Fruit fly (Drosophila melanogaster): ENCODE measurements around the gene CG43249.

Gene CG43249

DNA sequence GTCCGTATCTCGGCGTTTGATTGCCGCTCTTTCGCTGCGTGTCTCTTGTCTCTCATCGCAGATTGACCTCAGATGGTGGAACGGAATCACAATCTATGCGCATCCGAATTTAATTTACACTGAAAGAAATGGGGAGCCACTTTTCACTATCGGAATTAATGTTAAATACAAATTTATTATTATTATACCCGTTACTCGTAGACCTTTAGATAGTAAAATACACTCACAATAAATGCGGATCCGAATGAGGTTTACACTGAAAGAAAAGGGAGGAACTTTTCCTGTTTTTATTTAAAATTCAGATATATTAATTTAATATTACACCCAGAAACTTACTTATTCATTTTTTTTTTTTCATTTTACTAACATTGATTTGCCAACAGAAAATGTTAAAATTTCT, 15.0 kb upstream of the CG43249 start (continued):
- TF ChIP-seq Eip78C (GFP tag) (peak; percentile 73), Sox102F (GFP tag; optimal IDR thresholded peaks at IDR 0.05) (no peak), OdsH (GFP tag; optimal IDR thresholded peaks at IDR 0.05) (peak; percentile 26), CG11762 (GFP tag; optimal IDR thresholded peaks at IDR 0.05; ENCODE audit: insufficient read depth) (peak; percentile 15), fd59A (GFP tag; optimal IDR thresholded peaks at IDR 0.05) (no peak), CG10669 (GFP tag; optimal IDR thresholded peaks at IDR 0.05) (peak; percentile 4), fkh (GFP tag; optimal IDR thresholded peaks at IDR 0.05) (no peak), vri (GFP tag; optimal IDR thresholded peaks at IDR 0.05) (no peak), Smox (GFP tag; optimal IDR thresholded peaks at IDR 0.05) (no peak), topi (GFP tag; optimal IDR thresholded peaks at IDR 0.05) (no peak), Lpt (GFP tag; optimal IDR thresholded peaks at IDR 0.05) (no peak), dsx (GFP tag; optimal IDR thresholded peaks at IDR 0.05; ENCODE audit: poor library complexity, severe bottlenecking) (no peak), CG8119 (GFP tag; IDR thresholded peaks at IDR 0.05) (peak; percentile 46; the same call in 1 of the 3 replicates), esn (GFP tag; optimal IDR thresholded peaks at IDR 0.05) (no peak), CG6163 (GFP tag; IDR thresholded peaks at IDR 0.05) (0 out of 3 replicates have a peak, but pooled peaks have one; percentile 45), CG31627 (GFP tag; optimal IDR thresholded peaks at IDR 0.05) (no peak), Ets96B (tag; optimal IDR thresholded peaks at IDR 0.05) (peak; percentile 14)

DNA sequence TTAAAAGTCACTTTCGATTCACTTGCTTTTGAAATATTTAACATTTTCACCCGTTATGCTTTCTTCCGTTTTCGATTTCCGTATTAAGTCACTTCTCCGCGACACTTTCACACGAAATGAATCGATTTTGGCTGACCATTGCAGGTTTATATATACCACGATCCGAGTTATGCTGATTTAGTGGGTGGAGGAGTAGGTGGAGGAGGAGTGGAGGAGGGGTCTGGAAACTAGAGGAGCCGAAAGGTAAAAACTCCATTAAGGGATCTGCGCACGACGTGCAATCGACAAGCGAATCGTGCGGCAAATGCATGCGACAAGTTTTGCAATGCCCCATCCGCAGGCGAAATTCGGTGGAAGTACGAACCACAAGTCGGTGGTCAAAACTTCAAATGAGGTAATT, 13.2 kb upstream of the CG43249 start, which contains the start of gene CG13045:
Gene CG13045 (minus strand): TSS at position 101 of the 400 bp plus-strand sequence.
- no peak for TF ChIP-seq CG34406 (GFP tag; optimal IDR thresholded peaks at IDR 0.05)
- TF ChIP-seq fd85E (GFP tag; optimal IDR thresholded peaks at IDR 0.05) = no peak
- no peak for TF ChIP-seq CG10669 (GFP tag; optimal IDR thresholded peaks at IDR 0.05)
- TF ChIP-seq CG32006 (GFP tag; optimal IDR thresholded peaks at IDR 0.05) = no peak
- TF ChIP-seq CG8319 (GFP tag; optimal IDR thresholded peaks at IDR 0.05) = no peak
- TF ChIP-seq CG6792 (GFP tag; optimal IDR thresholded peaks at IDR 0.05) = no peak

DNA sequence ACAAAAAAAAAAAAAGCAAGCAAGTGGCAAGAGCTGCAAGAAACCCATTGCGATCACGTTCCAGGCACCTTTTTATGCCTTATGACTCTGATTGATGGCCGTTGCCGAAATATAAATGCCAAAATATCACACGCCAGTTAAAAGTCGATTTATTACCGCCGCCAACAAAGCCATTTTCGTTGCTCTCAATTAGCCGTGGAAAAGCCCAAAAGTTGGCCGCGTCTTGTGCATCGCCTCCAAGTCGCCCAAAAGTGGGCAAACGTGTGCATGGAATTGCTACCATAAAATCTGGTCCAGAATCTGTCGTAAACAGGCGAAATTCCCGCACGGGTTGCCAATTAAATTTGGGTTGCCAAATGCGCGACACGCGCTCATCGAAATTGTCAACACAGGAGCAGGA, 12.4 kb upstream of the CG43249 start:
- no peak for TF ChIP-seq fkh (GFP tag; optimal IDR thresholded peaks at IDR 0.05)
- TF ChIP-seq CG6163 (GFP tag; IDR thresholded peaks at IDR 0.05) = 0 out of 3 replicates have a peak, but pooled peaks have one; percentile 30
- peak; percentile 22 for TF ChIP-seq CG3919 (GFP tag; optimal IDR thresholded peaks at IDR 0.05)

DNA sequence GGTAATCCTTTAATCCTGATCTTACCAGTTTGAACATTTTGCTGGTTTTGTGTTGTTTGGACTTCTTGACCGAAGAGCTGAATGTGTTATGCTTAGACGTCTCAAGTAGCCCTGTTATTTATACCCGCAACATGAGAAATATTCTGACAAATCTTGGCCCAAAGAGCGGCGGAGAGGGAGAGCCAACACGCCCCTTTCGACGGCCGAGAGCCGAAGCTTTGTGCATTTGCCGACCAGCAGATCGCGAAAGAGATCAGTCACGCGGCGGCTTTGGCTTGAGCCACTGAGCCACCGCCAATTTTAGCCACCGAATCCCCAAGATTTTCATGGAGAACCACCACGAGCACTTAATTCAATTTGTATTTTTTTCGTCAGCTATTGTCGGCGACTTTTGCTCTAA, 8.6 kb upstream of the CG43249 start, which contains the start of gene CG4962:
Gene CG4962 (minus strand): TSS at position 101 of the 400 bp plus-strand sequence.
- no peak for TF ChIP-seq spab (GFP tag; optimal IDR thresholded peaks at IDR 0.05)
- TF ChIP-seq svp (GFP tag) = no peak
- TF ChIP-seq salr (GFP tag; optimal IDR thresholded peaks at IDR 0.05) = no peak

DNA sequence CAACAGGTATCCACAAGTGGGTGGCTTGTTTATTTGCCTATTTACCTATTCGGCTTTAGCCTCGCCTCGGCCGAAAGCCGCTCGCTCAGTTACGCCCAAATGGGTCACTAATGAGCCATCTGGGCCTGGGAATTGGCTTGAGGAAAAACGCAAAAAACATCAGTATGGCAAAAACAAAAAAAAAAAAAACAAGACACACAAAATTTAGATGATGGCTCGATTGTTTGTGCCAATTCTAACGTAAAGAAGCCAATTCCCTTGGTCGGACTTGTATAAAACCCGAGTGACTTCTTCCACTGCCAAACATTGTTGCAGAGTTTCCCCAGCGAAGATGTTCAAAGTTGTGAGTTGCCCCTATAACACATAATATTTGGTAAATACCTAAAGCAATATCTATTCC, 2.9 kb upstream of the CG43249 start, which contains the start of gene CG4982:
Gene CG4982 (plus strand): TSS at position 301 of the 400 bp plus-strand sequence.
- no peak for TF ChIP-seq CG9139 (GFP tag; optimal IDR thresholded peaks at IDR 0.05)
- no peak for TF ChIP-seq CG11902 (GFP tag; optimal IDR thresholded peaks at IDR 0.05)

DNA sequence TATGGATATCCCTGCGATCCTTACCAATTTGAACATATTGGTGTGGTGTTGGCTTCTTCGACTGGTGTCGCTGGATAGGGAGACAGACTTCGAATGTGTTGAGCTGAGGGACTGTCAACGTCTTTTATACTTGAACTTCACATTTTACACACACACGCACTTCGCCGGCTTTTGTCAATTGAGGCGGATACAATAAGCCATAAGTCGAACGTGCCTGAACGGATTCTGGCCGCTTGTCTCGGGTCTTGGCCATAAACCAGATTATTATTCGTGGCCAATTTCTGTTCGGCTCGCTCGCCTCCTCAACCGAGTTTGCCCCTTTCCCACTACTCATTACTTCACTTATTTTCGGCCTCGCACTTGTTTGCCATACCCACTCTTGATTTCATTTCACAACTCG, 1.0 kb upstream of the CG43249 start, which contains the start of gene CG13044:
Gene CG13044 (minus strand): TSS at position 101 of the 400 bp plus-strand sequence.
- TF ChIP-seq CG1621 (tag; optimal IDR thresholded peaks at IDR 0.05) (no peak), Blimp-1 (GFP tag; optimal IDR thresholded peaks at IDR 0.05) (peak; percentile 41)
